Worm (Caenorhabditis elegans): ENCODE measurements around the gene Y38C1AA.12.

DNA sequence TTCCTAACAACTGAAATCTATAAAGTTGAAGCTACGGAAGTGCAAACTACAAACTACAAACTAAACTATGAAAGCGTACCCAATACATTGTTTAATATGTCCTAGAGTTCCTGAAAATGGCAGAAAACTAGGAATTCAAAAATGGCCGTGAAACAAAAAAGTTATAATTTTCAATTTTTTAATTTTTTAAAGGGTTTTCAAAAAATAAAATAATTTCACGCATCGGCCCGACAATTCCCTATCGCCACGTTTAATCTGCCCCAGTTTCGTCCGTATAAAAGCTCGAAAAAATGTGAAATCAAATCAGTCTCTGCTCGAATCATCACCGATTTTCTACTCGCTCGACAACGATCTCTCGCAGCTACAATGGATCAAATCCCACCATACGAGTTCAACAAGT is 33.4 kb upstream of the Y38C1AA.12 start, which contains the start of gene Y38C1AA.7:
- TF ChIP-seq ceh-39 (tag; optimal IDR thresholded peaks at IDR 0.05) (no peak), ztf-11 (tag; optimal IDR thresholded peaks at IDR 0.05) (no peak), nhr-237 (tag; optimal IDR thresholded peaks at IDR 0.05) (no peak), unc-39 (tag; optimal IDR thresholded peaks at IDR 0.05) (no peak), blmp-1 (tag; optimal IDR thresholded peaks at IDR 0.05) (no peak), nhr-76 (tag; optimal IDR thresholded peaks at IDR 0.05) (no peak), lsy-2 (tag; optimal IDR thresholded peaks at IDR 0.05) (no peak), elt-1 (tag; optimal IDR thresholded peaks at IDR 0.05; ENCODE audit: borderline replicate concordance, insufficient read depth) (no peak), ham-2 (GFP tag; optimal IDR thresholded peaks at IDR 0.05) (no peak)

All from whole organism, mixed stage, embryonic.